Worm (Caenorhabditis elegans) whole organism, early embryonic: ENCODE data around the gene nep-17.

ENCODE experiments used
- B0310.2 ChIP-seq: sonication (generic microtip); optimal IDR thresholded peaks from 2 replicates; lab custom pipeline; 2016; ENCODE audit warnings: mild to moderate bottlenecking, missing genetic modification characterization, missing compliant biosample characterization
- F13C5.2 ChIP-seq: sonication (generic microtip); optimal IDR thresholded peaks from 2 replicates; lab custom pipeline; 2017; ENCODE audit warnings: mild to moderate bottlenecking, missing genetic modification characterization, inconsistent platforms, missing compliant biosample characterization
- aly-1 ChIP-seq: sonication (generic microtip); optimal IDR thresholded peaks from 2 replicates; lab custom pipeline; 2016; ENCODE audit warnings: missing genetic modification characterization, missing compliant biosample characterization
- ama-1 ChIP-seq: fragments of 150-350 bp; optimal IDR thresholded peaks from 2 replicates; lab custom pipeline; 2014
- ceh-13 ChIP-seq: fragments of 200-800 bp; sonication (Bioruptor generic); optimal IDR thresholded peaks from 2 replicates; lab custom pipeline; 2018; ENCODE audit warnings: mild to moderate bottlenecking, missing genetic modification characterization, missing compliant biosample characterization
- ceh-36 ChIP-seq: sonication (generic microtip); optimal IDR thresholded peaks from 2 replicates; lab custom pipeline; 2016; ENCODE audit warnings: missing genetic modification characterization, inconsistent platforms, missing compliant biosample characterization
- ets-7 ChIP-seq: sonication (generic microtip); optimal IDR thresholded peaks from 2 replicates; lab custom pipeline; 2016; ENCODE audit warnings: missing genotype, missing genetic modification characterization, missing compliant biosample characterization
- flt-1 ChIP-seq: fragments of 200-800 bp; sonication (Bioruptor generic); IDR thresholded peaks from 2 replicates; pipeline ENCODE4 v1.3.6; 2022; ENCODE audit warnings: missing genetic modification characterization, missing compliant biosample characterization
- hmbx-1 ChIP-seq: sonication (generic microtip); optimal IDR thresholded peaks from 2 replicates; lab custom pipeline; 2016; ENCODE audit warnings: mild to moderate bottlenecking, missing genetic modification characterization, missing compliant biosample characterization
- hmg-4 ChIP-seq: fragments of 200-800 bp; sonication (Bioruptor generic); optimal IDR thresholded peaks from 2 replicates; lab custom pipeline; 2018; ENCODE audit warnings: mild to moderate bottlenecking, missing genetic modification characterization, missing compliant biosample characterization
- hnd-1 ChIP-seq: sonication (generic microtip); optimal IDR thresholded peaks from 2 replicates; lab custom pipeline; 2016; ENCODE audit warnings: missing genetic modification characterization, missing compliant biosample characterization
- pes-1 ChIP-seq: fragments of 200-800 bp; sonication (Bioruptor generic); IDR thresholded peaks from 2 replicates; pipeline ENCODE4 v1.3.6; 2022; ENCODE audit warnings: missing genetic modification reagents, missing genetic modification characterization, missing compliant biosample characterization
- scrt-1 ChIP-seq: fragments of 200-800 bp; sonication (Bioruptor generic); IDR thresholded peaks from 2 replicates; pipeline ENCODE4 v1.3.6; 2022; ENCODE audit warnings: missing genetic modification characterization, missing compliant biosample characterization
- sea-1 ChIP-seq: fragments of 200-800 bp; sonication (Bioruptor generic); conservative IDR thresholded peaks from 2 replicates; pipeline ENCODE4 v1.3.6; 2022; ENCODE audit warnings: missing genetic modification characterization, missing compliant biosample characterization
- tbx-11 ChIP-seq: fragments of 200-800 bp; sonication (Bioruptor generic); IDR thresholded peaks from 2 replicates; pipeline ENCODE4 v1.3.6; 2022; ENCODE audit warnings: missing genetic modification characterization, missing compliant biosample characterization
- tbx-37 ChIP-seq: fragments of 200-800 bp; sonication (Bioruptor generic); conservative IDR thresholded peaks from 2 replicates; pipeline ENCODE4 v1.3.6; 2022; ENCODE audit warnings: missing genetic modification reagents, missing genetic modification characterization, missing compliant biosample characterization
- tra-4 ChIP-seq: sonication (generic microtip); optimal IDR thresholded peaks from 2 replicates; lab custom pipeline; 2017; ENCODE audit warnings: missing genetic modification characterization, missing compliant biosample characterization

Gene nep-17

DNA sequence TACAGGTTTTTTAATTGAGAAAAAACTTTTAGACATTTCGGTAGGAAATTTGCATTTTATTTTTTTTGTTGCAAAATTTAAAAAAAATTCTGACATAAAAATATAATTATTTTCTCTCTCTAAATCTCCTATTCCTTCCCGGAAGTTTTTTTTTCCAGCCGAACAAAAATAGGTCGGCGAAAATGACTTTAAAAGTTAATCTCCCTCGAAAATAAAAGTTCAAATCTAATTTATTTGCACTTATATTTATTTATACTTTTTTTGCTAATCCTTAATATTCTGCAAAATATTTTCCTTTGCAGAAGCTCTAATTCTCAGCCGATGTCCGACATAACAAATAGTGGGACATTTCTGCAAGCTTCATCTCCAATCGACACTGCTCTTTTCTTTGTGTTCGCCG, 6.0 kb upstream of the nep-17 start, which contains the start of gene F45H10.5:
TSS of gene F45H10.5 (plus strand) at position 301 of the 400 bp plus-strand sequence.
- TF ChIP-seq hmbx-1 (tag; lab: Kevin White, UChicago) = no peak
- TF ChIP-seq scrt-1 = no peak
- no peak for TF ChIP-seq ama-1
- no peak for TF ChIP-seq pes-1 (GFP tag; lab: Robert Waterston, UW)
- TF ChIP-seq F13C5.2 = no peak
- no peak for TF ChIP-seq sea-1 (GFP tag; lab: Robert Waterston, UW)
- TF ChIP-seq aly-1 (tag; lab: Kevin White, UChicago) = no peak
- no peak for TF ChIP-seq hnd-1 (tag; lab: Kevin White, UChicago)

ce11 chrII:13503653-13504052, 4.0 kb upstream of the nep-17 start, which contains the start of gene F54F11.1:
F54F11.1 (plus strand) TSS chrII:13503953.
- TF ChIP-seq hmg-4 (GFP tag; lab: Kevin White, UChicago) (no peak), ets-7 (tag; lab: Kevin White, UChicago) (no peak), ceh-36 (tag; lab: Kevin White, UChicago) (no peak)

ce11 chrII:13505386-13505785, 2.2 kb upstream of the nep-17 start:
- TF ChIP-seq ets-7 (tag; lab: Kevin White, UChicago) (no peak), sea-1 (GFP tag; lab: Robert Waterston, UW) (no peak), hmg-4 (GFP tag; lab: Kevin White, UChicago) (no peak), tbx-37 (GFP tag; lab: Robert Waterston, UW) (no peak), ceh-36 (tag; lab: Kevin White, UChicago) (no peak), aly-1 (tag; lab: Kevin White, UChicago) (no peak), ama-1 (no peak), ceh-13 (GFP tag; lab: Kevin White, UChicago) (no peak), pes-1 (GFP tag; lab: Robert Waterston, UW) (no peak)

DNA sequence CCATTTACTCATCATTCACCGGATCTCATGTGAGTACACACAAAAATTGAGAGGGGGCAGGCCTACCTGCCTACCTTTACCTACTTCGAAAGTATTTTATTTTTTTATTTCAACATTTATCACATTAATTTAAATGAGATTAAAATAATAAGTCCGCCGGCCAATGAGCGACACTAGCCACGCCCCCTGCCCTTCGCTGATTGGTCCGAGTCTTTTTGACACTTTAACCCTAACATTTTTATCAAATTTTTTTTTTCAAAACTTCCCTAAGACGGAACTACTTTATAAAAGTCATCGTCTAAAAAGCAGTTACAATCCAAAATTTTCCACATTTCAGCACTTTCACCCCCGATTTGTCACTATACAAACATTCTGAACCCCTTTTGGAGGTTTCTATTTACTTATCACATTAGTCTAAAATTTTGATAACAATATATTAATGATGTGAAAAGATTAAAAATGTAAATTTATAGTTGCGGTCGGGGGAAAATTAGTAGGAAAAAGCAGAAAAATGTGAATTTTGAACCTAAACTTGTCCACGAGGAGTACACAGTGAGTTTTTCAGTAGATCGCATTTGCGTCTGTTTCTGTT, 1.5 kb upstream of the nep-17 start:
- TF ChIP-seq hmbx-1 (tag; lab: Kevin White, UChicago) (no peak), flt-1 (no peak), ets-7 (tag; lab: Kevin White, UChicago) (no peak), F13C5.2 (no peak), tbx-37 (GFP tag; lab: Robert Waterston, UW) (no peak), B0310.2 (tag; lab: Kevin White, UChicago) (no peak), scrt-1 (no peak), tra-4 (tag; lab: Kevin White, UChicago) (no peak), ceh-36 (tag; lab: Kevin White, UChicago) (no peak), aly-1 (tag; lab: Kevin White, UChicago) (no peak), hnd-1 (tag; lab: Kevin White, UChicago) (no peak), ama-1 (no peak), sea-1 (GFP tag; lab: Robert Waterston, UW) (no peak), tbx-11 (GFP tag; lab: Robert Waterston, UW) (no peak), pes-1 (GFP tag; lab: Robert Waterston, UW) (no peak), ceh-13 (GFP tag; lab: Kevin White, UChicago) (no peak), hmg-4 (GFP tag; lab: Kevin White, UChicago) (no peak)

ce11 chrII:13508607-13509006, 988 bp downstream of the nep-17 start:
- no peak for TF ChIP-seq ceh-36 (tag; lab: Kevin White, UChicago)
- no peak for TF ChIP-seq flt-1
- no peak for TF ChIP-seq tbx-11 (GFP tag; lab: Robert Waterston, UW)
- no peak for TF ChIP-seq B0310.2 (tag; lab: Kevin White, UChicago)
- TF ChIP-seq pes-1 (GFP tag; lab: Robert Waterston, UW) = no peak
- TF ChIP-seq hnd-1 (tag; lab: Kevin White, UChicago) = no peak
- TF ChIP-seq aly-1 (tag; lab: Kevin White, UChicago) = no peak
- TF ChIP-seq hmbx-1 (tag; lab: Kevin White, UChicago) = no peak
- TF ChIP-seq tra-4 (tag; lab: Kevin White, UChicago) = no peak

DNA sequence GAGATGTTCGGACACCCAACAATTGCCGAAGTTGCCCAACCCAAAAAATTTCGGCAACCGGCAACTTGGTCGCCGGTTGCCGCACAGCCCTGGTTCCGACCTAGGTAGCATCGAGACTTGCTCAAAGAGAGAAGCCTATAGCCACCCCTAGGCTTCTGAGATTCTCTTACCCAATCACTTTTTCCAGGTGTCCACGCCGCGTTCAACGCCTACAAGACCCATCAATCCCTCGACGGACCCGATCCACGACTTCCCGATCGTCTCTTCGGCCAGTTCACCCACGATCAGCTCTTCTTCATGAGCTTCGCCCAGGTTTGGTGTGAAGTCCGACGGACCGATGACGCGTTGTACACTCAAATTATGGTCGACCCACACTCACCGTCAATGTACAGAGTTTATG, 8.2 kb downstream of the nep-17 start:
- TF ChIP-seq aly-1 (tag; lab: Kevin White, UChicago) (no peak), tbx-37 (GFP tag; lab: Robert Waterston, UW) (no peak), F13C5.2 (no peak), hmbx-1 (tag; lab: Kevin White, UChicago) (no peak), scrt-1 (no peak), ama-1 (no peak), sea-1 (GFP tag; lab: Robert Waterston, UW) (no peak), flt-1 (no peak), ceh-36 (tag; lab: Kevin White, UChicago) (no peak), B0310.2 (tag; lab: Kevin White, UChicago) (no peak), hmg-4 (GFP tag; lab: Kevin White, UChicago) (no peak), ets-7 (tag; lab: Kevin White, UChicago) (no peak), hnd-1 (tag; lab: Kevin White, UChicago) (no peak), ceh-13 (GFP tag; lab: Kevin White, UChicago) (no peak), tbx-11 (GFP tag; lab: Robert Waterston, UW) (no peak)

DNA sequence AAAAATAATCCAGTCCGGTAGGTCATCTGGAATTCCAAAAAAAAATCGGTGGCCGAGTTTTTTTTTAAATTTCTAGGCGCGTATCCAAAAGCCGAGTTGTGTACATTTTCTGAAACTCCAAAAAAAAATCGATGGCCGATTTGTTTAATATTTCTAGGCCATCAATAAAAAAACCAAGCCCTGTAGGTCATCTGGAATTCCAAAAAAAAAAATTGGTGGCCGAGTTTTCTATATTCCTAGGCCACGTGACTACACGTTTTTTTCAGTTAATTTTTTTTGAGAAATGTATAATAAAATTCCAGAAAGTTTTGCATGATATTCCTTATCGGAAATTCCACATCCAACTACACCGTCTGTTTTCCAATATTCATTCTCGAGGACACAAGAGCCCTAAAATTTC, 10.0 kb downstream of the nep-17 start, which contains the start of gene sre-45:
TSS of gene sre-45 (plus strand) at position 301 of the 400 bp plus-strand sequence.
- TF ChIP-seq ceh-13 (GFP tag; lab: Kevin White, UChicago) = no peak
- no peak for TF ChIP-seq sea-1 (GFP tag; lab: Robert Waterston, UW)
- TF ChIP-seq hmbx-1 (tag; lab: Kevin White, UChicago) = no peak
- no peak for TF ChIP-seq ama-1
- TF ChIP-seq ets-7 (tag; lab: Kevin White, UChicago) = no peak
- TF ChIP-seq aly-1 (tag; lab: Kevin White, UChicago) = no peak
- TF ChIP-seq hnd-1 (tag; lab: Kevin White, UChicago) = no peak
- no peak for TF ChIP-seq pes-1 (GFP tag; lab: Robert Waterston, UW)
- no peak for TF ChIP-seq F13C5.2
- TF ChIP-seq flt-1 = no peak
- no peak for TF ChIP-seq B0310.2 (tag; lab: Kevin White, UChicago)
- TF ChIP-seq ceh-36 (tag; lab: Kevin White, UChicago) = no peak
- no peak for TF ChIP-seq tbx-11 (GFP tag; lab: Robert Waterston, UW)
- TF ChIP-seq tbx-37 (GFP tag; lab: Robert Waterston, UW) = no peak
- no peak for TF ChIP-seq hmg-4 (GFP tag; lab: Kevin White, UChicago)
- no peak for TF ChIP-seq tra-4 (tag; lab: Kevin White, UChicago)
- no peak for TF ChIP-seq scrt-1
